Worm (Caenorhabditis elegans): ENCODE measurements around the gene sdz-1.

Gene sdz-1

DNA sequence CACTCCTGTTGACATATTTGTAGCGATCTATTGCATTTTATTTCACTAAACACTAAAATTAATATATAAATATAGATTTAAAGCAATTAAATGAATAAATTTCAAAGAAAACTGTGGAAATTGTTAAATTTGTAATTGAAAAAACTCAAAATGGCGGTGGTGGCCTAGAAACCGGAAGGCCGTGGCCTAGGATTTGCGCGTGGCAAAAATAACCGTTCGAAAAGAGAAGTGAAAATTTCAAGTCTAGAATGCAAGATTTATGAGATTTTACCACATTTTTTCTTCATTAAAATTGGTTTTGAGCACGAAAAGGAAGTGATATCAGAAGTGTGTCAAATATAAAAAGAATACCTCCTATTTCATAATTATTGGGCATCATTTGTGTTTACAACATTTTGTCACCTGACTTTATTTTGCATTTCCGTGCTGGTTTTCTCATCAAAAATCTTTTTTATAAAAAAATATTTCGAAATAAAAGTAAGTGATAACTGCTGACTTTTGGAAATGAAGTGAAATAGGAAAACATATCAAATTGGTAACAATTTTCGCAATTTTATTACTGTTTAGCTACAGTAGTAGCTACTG, 16.4 kb downstream of the sdz-1 start, which contains the start of gene fli-1 (continued):
- TF ChIP-seq zag-1 (tag; optimal IDR thresholded peaks at IDR 0.05) (no peak), T26A8.4 (GFP tag; IDR thresholded peaks at IDR 0.05) (no peak), nhr-237 (tag; optimal IDR thresholded peaks at IDR 0.05) (no peak), nhr-11 (tag; optimal IDR thresholded peaks at IDR 0.05) (no peak), unc-130 (GFP tag; optimal IDR thresholded peaks at IDR 0.05) (peak; percentile 90), F37D6.2 (tag; optimal IDR thresholded peaks at IDR 0.05) (no peak), lsy-2 (tag; optimal IDR thresholded peaks at IDR 0.05) (peak in 1 of 2 experiments; percentile 35), dve-1 (tag; optimal IDR thresholded peaks at IDR 0.05; ENCODE audit: insufficient read depth) (no peak), mxl-2 (GFP tag; conservative IDR thresholded peaks at IDR 0.05) (no peak), lin-38 (GFP tag; IDR thresholded peaks at IDR 0.05) (peak; percentile 60), Y48G9A.11 (GFP tag; IDR thresholded peaks at IDR 0.05) (0 out of 2 replicates have a peak, but pooled peaks have one; percentile 27), mxl-3 (GFP tag; optimal IDR thresholded peaks at IDR 0.05) (no peak), nhr-25 (tag; optimal IDR thresholded peaks at IDR 0.05; ENCODE audit: borderline replicate concordance, insufficient read depth) (no peak), mep-1 (tag; optimal IDR thresholded peaks at IDR 0.05) (peak; percentile 7), ceh-82 (tag; optimal IDR thresholded peaks at IDR 0.05) (no peak), unc-62 (GFP tag; optimal IDR thresholded peaks at IDR 0.05 in 1 of 2) (no peak), unc-62 (tag; optimal IDR thresholded peaks at IDR 0.05) (no peak), vab-7 (GFP tag; IDR thresholded peaks at IDR 0.05) (no peak), pqm-1 (tag; optimal IDR thresholded peaks at IDR 0.05) (no peak), lin-15B (tag; optimal IDR thresholded peaks at IDR 0.05) (no peak), daf-8 (GFP tag; IDR thresholded peaks at IDR 0.05) (no peak), aha-1 (tag) (no peak), nhr-111 (GFP tag; optimal IDR thresholded peaks at IDR 0.05) (no peak), daf-16 (GFP tag; optimal IDR thresholded peaks at IDR 0.05) (no peak), daf-16 (tag; optimal IDR thresholded peaks at IDR 0.05) (peak; percentile 60), skn-1 (tag; optimal IDR thresholded peaks at IDR 0.05) (no peak), lin-1 (GFP tag; IDR thresholded peaks at IDR 0.05) (no peak), D1046.2 (GFP tag; IDR thresholded peaks at IDR 0.05) (no peak), dpl-1 (GFP tag; optimal IDR thresholded peaks at IDR 0.05) (peak; percentile 39), ces-1 (GFP tag; optimal IDR thresholded peaks at IDR 0.05) (no peak), zip-11 (GFP tag; IDR thresholded peaks at IDR 0.05) (no peak), spr-1 (tag; optimal IDR thresholded peaks at IDR 0.05) (no peak), nhr-77 (tag; optimal IDR thresholded peaks at IDR 0.05) (no peak), Y75B8A.6 (GFP tag; IDR thresholded peaks at IDR 0.05) (no peak), hif-1 (tag; optimal IDR thresholded peaks at IDR 0.05) (peak in 1 of 2 experiments; percentile 66), ceh-32 (tag; optimal IDR thresholded peaks at IDR 0.05; ENCODE audit: poor library complexity) (no peak)

DNA sequence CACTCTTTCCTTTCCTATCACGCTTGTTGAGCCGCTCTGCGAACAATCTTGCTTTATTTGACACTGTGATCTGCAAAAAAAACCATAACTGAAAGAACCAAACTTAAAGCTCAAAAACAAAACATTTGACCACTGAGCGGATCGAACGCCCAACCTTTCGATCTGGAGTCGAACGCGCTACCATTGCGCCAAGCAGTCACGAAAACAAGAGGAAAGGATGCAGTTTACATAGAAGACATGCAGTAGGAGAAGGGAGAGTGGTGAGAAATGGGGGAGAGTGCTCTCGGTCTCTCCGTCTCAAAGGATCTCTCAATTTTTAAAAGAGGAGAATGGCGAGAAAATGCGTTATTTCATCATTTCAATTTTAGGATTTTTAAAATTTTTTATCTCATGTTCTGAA, 21.8 kb downstream of the sdz-1 start:
- TF ChIP-seq ces-1 (GFP tag; optimal IDR thresholded peaks at IDR 0.05) (no peak), gei-8 (GFP tag; optimal IDR thresholded peaks at IDR 0.05) (peak; percentile 71), nhr-25 (tag; optimal IDR thresholded peaks at IDR 0.05; ENCODE audit: borderline replicate concordance, insufficient read depth) (no peak), Y5F2A.4 (GFP tag; optimal IDR thresholded peaks at IDR 0.05) (peak; percentile 41), nhr-76 (tag; optimal IDR thresholded peaks at IDR 0.05) (no peak), daf-19 (GFP tag; conservative IDR thresholded peaks at IDR 0.05) (peak; percentile 72), tra-1 (GFP tag; IDR thresholded peaks at IDR 0.05) (peak; percentile 87), nhr-6 (tag; optimal IDR thresholded peaks at IDR 0.05) (peak; percentile 30), snpc-1.2 (GFP tag; IDR thresholded peaks at IDR 0.05) (peak; percentile 80), nhr-10 (tag; optimal IDR thresholded peaks at IDR 0.05) (no peak), dmd-8 (GFP tag; IDR thresholded peaks at IDR 0.05) (peak; percentile 95), aha-1 (tag) (peak; percentile 84), fkh-10 (GFP tag; optimal IDR thresholded peaks at IDR 0.05) (peak; percentile 0), mes-2 (tag; optimal IDR thresholded peaks at IDR 0.05; ENCODE audit: poor library complexity, severe bottlenecking) (peak; percentile 82), nhr-111 (GFP tag; optimal IDR thresholded peaks at IDR 0.05) (peak; percentile 77), ceh-62 (tag; optimal IDR thresholded peaks at IDR 0.05) (no peak), attf-4 (tag; optimal IDR thresholded peaks at IDR 0.05) (no peak), ceh-82 (tag; optimal IDR thresholded peaks at IDR 0.05) (no peak), hlh-30 (tag; optimal IDR thresholded peaks at IDR 0.05; ENCODE audit: insufficient read depth) (peak; percentile 72), lin-13 (GFP tag; optimal IDR thresholded peaks at IDR 0.05) (peak; percentile 72), fos-1 (tag; optimal IDR thresholded peaks at IDR 0.05) (no peak), dpl-1 (GFP tag; optimal IDR thresholded peaks at IDR 0.05) (peak; percentile 53), dve-1 (tag; optimal IDR thresholded peaks at IDR 0.05; ENCODE audit: insufficient read depth) (peak; percentile 58)
